Worm (Caenorhabditis elegans): Measurements from ENCODE around the gene mtq-2.

Gene mtq-2

DNA sequence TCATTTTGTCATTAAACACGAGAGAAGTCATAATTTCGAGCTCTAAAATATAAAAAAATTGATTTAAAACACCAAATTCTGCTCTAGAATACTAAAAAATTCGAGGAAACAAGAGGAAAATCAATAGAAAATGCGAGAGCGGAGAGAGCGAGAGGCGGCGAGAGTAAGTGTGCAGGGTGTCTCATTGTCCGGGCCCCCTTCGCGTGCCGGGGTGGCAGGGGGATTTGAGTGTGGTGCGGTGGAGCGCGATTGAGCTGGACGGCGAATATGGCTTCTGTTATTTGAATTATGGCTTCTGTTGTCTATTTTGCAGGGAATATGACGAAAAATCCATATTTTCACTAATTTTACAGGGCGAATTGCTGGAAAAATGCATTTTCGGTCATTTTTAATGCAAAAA lies 30.6 kb upstream of the mtq-2 start, which contains the start of gene Y59C2A.3 (continued):
- no peak for TF ChIP-seq hlh-17 (GFP tag; optimal IDR thresholded peaks at IDR 0.05; ENCODE audit: borderline replicate concordance)
- peak; percentile 40 for TF ChIP-seq rnt-1 (tag; optimal IDR thresholded peaks at IDR 0.05)
- peak; percentile 20 for TF ChIP-seq swsn-7 (tag; optimal IDR thresholded peaks at IDR 0.05)
- no peak for TF ChIP-seq lin-39 (tag; optimal IDR thresholded peaks at IDR 0.05)
- TF ChIP-seq lin-35 (GFP tag; optimal IDR thresholded peaks at IDR 0.05), result peak; percentile 26 to 38
- TF ChIP-seq nhr-47 (tag; optimal IDR thresholded peaks at IDR 0.05), result no peak

DNA sequence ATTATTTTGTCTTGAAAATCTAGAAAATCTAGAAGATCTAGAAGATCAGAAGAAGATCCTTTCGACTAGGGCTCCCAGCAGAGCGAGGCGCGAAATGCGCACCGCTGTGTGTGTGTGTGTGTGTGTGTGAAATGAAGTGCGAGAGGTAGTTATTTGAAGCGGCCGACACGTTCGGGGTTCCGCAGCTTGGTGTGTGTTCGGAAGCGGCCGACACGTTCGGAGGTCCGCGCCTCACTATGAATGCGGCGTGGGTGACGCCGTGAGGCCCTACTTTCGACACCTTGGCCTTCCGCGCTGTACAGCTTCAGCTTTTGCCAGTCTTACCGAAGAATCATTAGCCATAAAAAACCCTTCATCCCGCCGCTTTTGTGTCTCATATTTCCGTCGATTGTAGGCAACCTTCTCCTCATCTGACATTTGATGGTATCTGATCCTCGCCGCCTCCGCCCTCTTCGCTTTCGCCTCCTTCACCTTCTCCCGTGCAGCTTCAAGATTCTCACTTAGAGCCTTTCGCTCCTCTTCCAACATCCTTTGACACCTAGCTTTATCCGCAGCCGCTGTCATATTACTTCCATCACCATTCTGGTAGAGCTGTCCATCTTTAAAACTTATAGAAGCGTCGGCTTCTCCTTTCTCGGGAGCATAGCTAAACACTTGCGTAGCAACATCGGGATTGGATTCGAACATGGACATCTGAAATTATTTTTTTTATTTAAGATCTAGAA lies 27.8 kb upstream of the mtq-2 start:
- TF ChIP-seq snu-23 (GFP tag; optimal IDR thresholded peaks at IDR 0.05), result no peak
- TF ChIP-seq vab-15 (tag; optimal IDR thresholded peaks at IDR 0.05), result no peak
- TF ChIP-seq lin-14 (GFP tag; optimal IDR thresholded peaks at IDR 0.05), result no peak
- no peak for TF ChIP-seq dsc-1 (tag; optimal IDR thresholded peaks at IDR 0.05)
- TF ChIP-seq ama-1 (optimal IDR thresholded peaks at IDR 0.05), result no peak
- TF ChIP-seq Y116A8C.19 (tag; optimal IDR thresholded peaks at IDR 0.05; ENCODE audit: borderline replicate concordance), result no peak
- no peak for TF ChIP-seq nhr-20 (tag; optimal IDR thresholded peaks at IDR 0.05)
- TF ChIP-seq fkh-8 (tag; optimal IDR thresholded peaks at IDR 0.05), result no peak
- TF ChIP-seq irx-1 (tag; optimal IDR thresholded peaks at IDR 0.05), result no peak
- TF ChIP-seq nhr-19 (GFP tag; conservative IDR thresholded peaks at IDR 0.05), result no peak
- TF ChIP-seq ces-1 (GFP tag; optimal IDR thresholded peaks at IDR 0.05), result no peak
- no peak for TF ChIP-seq efl-1 (optimal IDR thresholded peaks at IDR 0.05)
- no peak for TF ChIP-seq efl-1 (GFP tag; optimal IDR thresholded peaks at IDR 0.05 in 1 of 2)

DNA sequence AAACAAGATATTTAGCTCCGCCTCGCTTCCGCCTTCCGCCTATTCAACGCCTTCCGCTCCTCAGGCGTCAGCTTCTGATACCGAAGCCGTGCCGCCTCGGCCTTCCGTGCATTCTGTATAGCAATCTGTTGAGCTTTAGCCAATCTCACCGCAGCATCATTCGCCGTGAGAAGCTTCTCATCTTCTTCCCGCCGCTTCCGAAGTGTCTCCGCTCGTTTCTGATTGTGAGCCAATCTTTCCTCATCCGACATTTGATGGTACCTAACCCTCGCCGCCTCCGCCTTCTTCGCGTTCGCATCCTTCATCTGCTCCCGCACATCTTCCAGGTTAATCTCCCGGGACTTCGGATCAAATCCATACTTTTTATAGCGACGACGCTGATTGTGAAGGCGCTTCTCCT lies 26.3 kb upstream of the mtq-2 start:
- TF ChIP-seq elt-3 (tag; optimal IDR thresholded peaks at IDR 0.05) (no peak), hlh-17 (GFP tag; optimal IDR thresholded peaks at IDR 0.05; ENCODE audit: borderline replicate concordance) (no peak), C16A3.4 (tag; optimal IDR thresholded peaks at IDR 0.05) (no peak), mef-2 (tag; optimal IDR thresholded peaks at IDR 0.05) (no peak), grh-1 (GFP tag; IDR thresholded peaks at IDR 0.05) (no peak), sup-37 (GFP tag; optimal IDR thresholded peaks at IDR 0.05) (no peak), nhr-90 (tag; optimal IDR thresholded peaks at IDR 0.05; ENCODE audit: poor library complexity) (no peak), nhr-47 (tag; optimal IDR thresholded peaks at IDR 0.05) (no peak), pag-3 (tag; optimal IDR thresholded peaks at IDR 0.05; ENCODE audit: borderline replicate concordance, insufficient read depth) (no peak), unc-86 (tag; optimal IDR thresholded peaks at IDR 0.05) (no peak), sox-4 (tag; optimal IDR thresholded peaks at IDR 0.05) (no peak), mab-9 (GFP tag; IDR thresholded peaks at IDR 0.05) (no peak), xbp-1 (tag; optimal IDR thresholded peaks at IDR 0.05) (no peak), pax-3 (tag; optimal IDR thresholded peaks at IDR 0.05) (no peak), nhr-71 (tag; optimal IDR thresholded peaks at IDR 0.05) (no peak), snpc-4 (tag; optimal IDR thresholded peaks at IDR 0.05) (no peak), zag-1 (tag; optimal IDR thresholded peaks at IDR 0.05) (no peak), ceh-88 (GFP tag; IDR thresholded peaks at IDR 0.05) (no peak), ztf-4 (tag; optimal IDR thresholded peaks at IDR 0.05) (no peak)

DNA sequence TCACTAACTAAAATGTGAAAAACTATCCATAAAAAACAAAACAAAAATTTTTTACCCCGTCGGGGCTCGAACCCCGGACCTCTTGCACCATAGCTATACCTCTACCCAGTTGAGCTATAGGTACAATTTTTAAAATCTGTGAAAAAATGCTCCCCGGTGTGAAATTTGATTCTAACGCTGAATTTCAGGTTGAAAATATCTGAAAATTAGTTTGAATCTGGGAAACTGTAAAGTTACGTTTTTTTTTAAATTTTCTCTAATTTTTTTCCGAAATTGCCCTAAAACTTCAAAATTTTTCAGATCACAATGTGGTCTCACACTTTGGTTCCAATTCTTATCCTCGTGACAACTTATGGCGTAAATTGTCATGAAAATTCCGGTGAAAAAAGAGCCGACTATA lies 18.6 kb upstream of the mtq-2 start, which contains the start of gene Y59C2A.1:
Gene Y59C2A.1 (plus strand): TSS at position 301 of the 400 bp plus-strand sequence.
- TF ChIP-seq nhr-71 (tag; optimal IDR thresholded peaks at IDR 0.05) (no peak), pqm-1 (tag; optimal IDR thresholded peaks at IDR 0.05) (no peak), unc-62 (GFP tag; optimal IDR thresholded peaks at IDR 0.05) (no peak), C16A3.4 (tag; optimal IDR thresholded peaks at IDR 0.05) (no peak), C34B4.2 (tag; optimal IDR thresholded peaks at IDR 0.05) (no peak), ces-1 (GFP tag; optimal IDR thresholded peaks at IDR 0.05) (no peak), fkh-10 (GFP tag; optimal IDR thresholded peaks at IDR 0.05) (no peak), ztf-11 (tag; optimal IDR thresholded peaks at IDR 0.05) (no peak), nhr-47 (tag; optimal IDR thresholded peaks at IDR 0.05) (no peak), zag-1 (tag; optimal IDR thresholded peaks at IDR 0.05) (no peak), pax-3 (tag; optimal IDR thresholded peaks at IDR 0.05) (no peak), ceh-63 (GFP tag; optimal IDR thresholded peaks at IDR 0.05) (no peak), ama-1 (optimal IDR thresholded peaks at IDR 0.05) (no peak), sup-37 (GFP tag; optimal IDR thresholded peaks at IDR 0.05) (no peak), unc-98 (GFP tag; IDR thresholded peaks at IDR 0.05) (no peak), egl-27 (tag; optimal IDR thresholded peaks at IDR 0.05) (no peak), efl-3 (GFP tag; optimal IDR thresholded peaks at IDR 0.05) (no peak)

All from whole organism, L1 larva.